Worm (Caenorhabditis elegans): ENCODE data around the gene gst-36.

Gene gst-36

DNA sequence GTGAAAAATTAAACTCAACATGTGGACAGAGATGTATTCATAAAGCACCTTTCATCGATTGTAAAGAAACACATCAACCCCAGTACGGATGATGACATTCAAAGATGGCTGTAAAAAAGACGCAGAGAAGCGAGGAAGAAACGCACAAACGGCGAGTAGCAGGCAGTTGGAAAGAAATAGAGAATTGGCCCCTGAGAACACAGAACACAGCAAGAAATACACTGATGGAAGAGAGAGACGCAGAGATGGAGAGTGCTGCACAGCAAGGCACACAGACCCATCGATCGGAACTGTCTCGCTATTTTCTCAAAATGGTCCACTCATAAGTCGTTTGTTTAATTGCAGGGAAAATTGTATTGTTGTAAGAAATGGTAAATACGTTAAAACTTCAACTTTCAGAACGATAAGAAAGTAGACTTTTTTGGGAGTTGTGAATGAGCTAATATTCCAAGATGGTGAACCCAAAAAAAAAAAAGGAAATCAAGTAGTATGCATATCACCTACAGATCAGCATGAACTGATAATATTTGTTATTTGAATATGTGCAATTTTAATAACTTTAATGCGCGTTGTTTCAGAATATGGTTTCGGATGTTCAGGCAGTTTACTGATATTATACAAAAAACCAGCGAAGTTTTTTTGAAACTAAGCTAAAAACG is 40.0 kb downstream of the gst-36 start (continued):
- TF ChIP-seq egl-27 (tag; optimal IDR thresholded peaks at IDR 0.05) (peak; percentile 0 to 22), ceh-90 (tag; optimal IDR thresholded peaks at IDR 0.05) (no peak), C16A3.4 (tag; optimal IDR thresholded peaks at IDR 0.05) (peak; percentile 31), Y116A8C.19 (tag; optimal IDR thresholded peaks at IDR 0.05; ENCODE audit: borderline replicate concordance) (no peak), rnt-1 (tag; optimal IDR thresholded peaks at IDR 0.05) (peak; percentile 60), nhr-90 (tag; optimal IDR thresholded peaks at IDR 0.05; ENCODE audit: poor library complexity) (peak; percentile 33)

DNA sequence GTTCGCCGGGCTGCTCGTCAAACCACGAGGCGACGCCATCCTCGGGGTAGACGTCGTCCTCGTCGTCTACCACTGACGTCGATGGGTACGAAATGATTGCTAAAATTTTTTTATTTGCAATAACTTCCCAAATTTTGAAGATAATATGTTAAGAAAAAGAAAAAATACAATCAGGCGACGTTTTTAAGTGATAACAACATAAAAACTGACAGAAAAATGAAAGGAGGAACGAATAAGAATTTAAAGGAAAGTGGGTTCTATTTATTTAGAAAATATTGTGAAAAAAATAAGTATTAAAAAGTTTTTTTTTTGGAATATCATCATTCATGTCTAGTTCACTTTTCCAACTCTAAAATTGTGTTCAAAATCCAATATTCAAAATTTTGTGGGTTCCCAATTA is 40.6 kb downstream of the gst-36 start, which contains the start of gene dpy-22:
dpy-22 (minus strand) TSS at position 101 of the 400 bp plus-strand sequence.
- TF ChIP-seq fkh-4 (tag; optimal IDR thresholded peaks at IDR 0.05; ENCODE audit: borderline replicate concordance) (no peak), ztf-4 (tag; optimal IDR thresholded peaks at IDR 0.05) (no peak)

DNA sequence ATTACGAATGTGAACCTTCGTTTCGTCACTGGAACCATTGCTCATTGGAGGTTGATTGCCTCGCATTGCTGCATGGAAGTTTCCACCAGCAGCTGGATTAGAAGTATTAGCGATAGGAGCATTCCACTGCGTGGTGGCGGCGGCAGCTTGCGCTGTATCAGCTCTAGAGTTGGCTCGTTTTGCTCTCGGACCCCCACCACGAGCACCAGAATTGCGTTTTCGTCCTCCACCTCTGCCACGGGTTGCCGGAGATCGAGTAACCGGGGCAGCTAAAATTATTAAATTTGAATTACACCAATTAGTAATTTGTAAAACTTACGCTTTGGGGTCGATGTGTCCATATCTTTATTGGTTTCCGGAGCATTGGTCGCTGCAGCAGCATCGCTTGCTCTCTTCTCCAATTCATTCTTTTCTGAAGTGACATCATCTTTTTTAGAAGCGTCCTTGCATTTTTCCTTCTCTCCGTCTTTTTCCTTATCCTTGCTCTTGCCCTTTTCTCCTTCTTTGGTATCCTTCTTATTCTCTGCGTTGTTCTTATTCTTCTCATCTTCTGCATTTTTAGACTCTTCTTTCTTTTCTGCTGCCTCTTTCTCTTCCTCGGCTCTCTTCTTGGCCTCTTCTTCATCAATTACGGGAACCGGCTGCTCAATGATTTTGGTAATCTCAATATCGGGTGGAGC is 48.5 kb downstream of the gst-36 start:
- peak in 1 of 3 experiments; percentile 28 for TF ChIP-seq ceh-82 (tag; optimal IDR thresholded peaks at IDR 0.05)
- TF ChIP-seq C34B4.2 (tag; optimal IDR thresholded peaks at IDR 0.05), result no peak
- TF ChIP-seq unc-86 (tag; optimal IDR thresholded peaks at IDR 0.05), result peak; percentile 0
- TF ChIP-seq fkh-10 (GFP tag; optimal IDR thresholded peaks at IDR 0.05), result peak; percentile 36
- no peak for TF ChIP-seq dsc-1 (tag; optimal IDR thresholded peaks at IDR 0.05)
- TF ChIP-seq lir-3 (tag; optimal IDR thresholded peaks at IDR 0.05; ENCODE audit: poor library complexity), result no peak
- TF ChIP-seq lin-14 (GFP tag; optimal IDR thresholded peaks at IDR 0.05), result peak; percentile 74
- TF ChIP-seq dpl-1 (GFP tag; optimal IDR thresholded peaks at IDR 0.05), result no peak

Measured in whole organism, L1 larva.